Comparison of ENCODE assay signal across 4 worm cellular contexts in genomic region chrII:8128273-8129039, ce11.
A peak's percentile ranks its signal among the peaks of the same experiment; 100 is the strongest.
TF ChIP-seq lines count a peak whose summit lies in the region.

No protein-coding gene starts in this region.

TF ChIP-seq in whole organism, L2 larva, 48 proteins besides CTCF, POLR2A, EP300 and RAD21 (continues in another document):
- TF ChIP-seq zag-1 (tag; optimal IDR thresholded peaks at IDR 0.05; lab: Kevin White, UChicago) (no peak), blmp-1 (tag; optimal IDR thresholded peaks at IDR 0.05; lab: Kevin White, UChicago; ENCODE audit: insufficient read depth) (peak; percentile 6), ceh-82 (tag; optimal IDR thresholded peaks at IDR 0.05; lab: Kevin White, UChicago) (no peak), F13H6.1 (tag; optimal IDR thresholded peaks at IDR 0.05; lab: Kevin White, UChicago) (peak; percentile 64), mab-5 (tag; optimal IDR thresholded peaks at IDR 0.05; lab: Kevin White, UChicago) (no peak), nhr-25 (tag; optimal IDR thresholded peaks at IDR 0.05; lab: Kevin White, UChicago) (peak; percentile 92), aly-2 (tag; optimal IDR thresholded peaks at IDR 0.05; lab: Kevin White, UChicago) (no peak), nhr-6 (tag; optimal IDR thresholded peaks at IDR 0.05; lab: Kevin White, UChicago) (peak; percentile 84), dmd-4 (tag; optimal IDR thresholded peaks at IDR 0.05; lab: Kevin White, UChicago) (no peak), ztf-4 (tag; optimal IDR thresholded peaks at IDR 0.05; lab: Kevin White, UChicago) (peak; percentile 45), lin-11 (tag; optimal IDR thresholded peaks at IDR 0.05; lab: Kevin White, UChicago) (no peak), nhr-11 (tag; optimal IDR thresholded peaks at IDR 0.05; lab: Kevin White, UChicago) (no peak), egl-27 (tag; optimal IDR thresholded peaks at IDR 0.05; lab: Kevin White, UChicago) (peak; percentile 20), gmeb-1 (tag; optimal IDR thresholded peaks at IDR 0.05; lab: Kevin White, UChicago) (peak; percentile 26), R02D3.7 (tag; optimal IDR thresholded peaks at IDR 0.05; lab: Kevin White, UChicago) (no peak), lin-39 (tag; optimal IDR thresholded peaks at IDR 0.05; lab: Kevin White, UChicago) (no peak), peb-1 (tag; optimal IDR thresholded peaks at IDR 0.05; lab: Kevin White, UChicago) (no peak), mdl-1 (tag; optimal IDR thresholded peaks at IDR 0.05; lab: Kevin White, UChicago) (no peak), nhr-129 (tag; optimal IDR thresholded peaks at IDR 0.05; lab: Kevin White, UChicago) (peak; percentile 99), ZK546.5 (tag; optimal IDR thresholded peaks at IDR 0.05; lab: Kevin White, UChicago) (no peak), ceh-16 (tag; optimal IDR thresholded peaks at IDR 0.05; lab: Kevin White, UChicago) (peak; percentile 58), mbf-1 (tag; optimal IDR thresholded peaks at IDR 0.05; lab: Kevin White, UChicago) (no peak), elt-1 (tag; optimal IDR thresholded peaks at IDR 0.05; lab: Kevin White, UChicago) (no peak), crh-2 (tag; optimal IDR thresholded peaks at IDR 0.05; lab: Kevin White, UChicago) (peak; percentile 81)

TF ChIP-seq in whole organism, L4 larva, 104 proteins besides CTCF, POLR2A, EP300 and RAD21 (continues in another document):
- TF ChIP-seq mdl-1 (tag; optimal IDR thresholded peaks at IDR 0.05; lab: Kevin White, UChicago) (peak in 1 of 2 experiments; percentile 63), egl-27 (tag; optimal IDR thresholded peaks at IDR 0.05; lab: Kevin White, UChicago) (no peak), ztf-7 (tag; optimal IDR thresholded peaks at IDR 0.05; lab: Kevin White, UChicago) (no peak), ztf-11 (tag; optimal IDR thresholded peaks at IDR 0.05; lab: Kevin White, UChicago) (no peak), dve-1 (tag; optimal IDR thresholded peaks at IDR 0.05; lab: Kevin White, UChicago; ENCODE audit: insufficient read depth) (peak; percentile 65), lsy-2 (tag; optimal IDR thresholded peaks at IDR 0.05; lab: Kevin White, UChicago) (peak; percentile 34 to 61), mes-2 (tag; optimal IDR thresholded peaks at IDR 0.05; lab: Kevin White, UChicago; ENCODE audit: poor library complexity, severe bottlenecking) (peak; percentile 66), nhr-77 (tag; optimal IDR thresholded peaks at IDR 0.05; lab: Kevin White, UChicago) (peak; percentile 4), hlh-30 (tag; optimal IDR thresholded peaks at IDR 0.05; lab: Kevin White, UChicago; ENCODE audit: insufficient read depth) (peak; percentile 93), ceh-28 (tag; optimal IDR thresholded peaks at IDR 0.05; lab: Kevin White, UChicago) (no peak), dmd-6 (GFP tag; IDR thresholded peaks at IDR 0.05; lab: Robert Waterston, UW) (peak; percentile 69), lin-13 (GFP tag; optimal IDR thresholded peaks at IDR 0.05; lab: Kevin White, UChicago) (peak; percentile 0), lin-1 (GFP tag; IDR thresholded peaks at IDR 0.05; lab: Robert Waterston, UW) (0 out of 2 replicates have a peak, but pooled peaks have one; percentile 33), egl-43 (GFP tag; IDR thresholded peaks at IDR 0.05; lab: Robert Waterston, UW) (peak; percentile 72), dmd-8 (GFP tag; IDR thresholded peaks at IDR 0.05; lab: Robert Waterston, UW) (0 out of 2 replicates have a peak, but pooled peaks have one; percentile 48), lim-7 (GFP tag; IDR thresholded peaks at IDR 0.05; lab: Robert Waterston, UW) (no peak), php-3 (GFP tag; IDR thresholded peaks at IDR 0.05; lab: Robert Waterston, UW) (0 out of 2 replicates have a peak, but pooled peaks have one; percentile 12), lin-38 (GFP tag; IDR thresholded peaks at IDR 0.05; lab: Robert Waterston, UW) (peak; percentile 13; the same call in 1 of the 2 replicates), ctbp-1 (GFP tag; IDR thresholded peaks at IDR 0.05; lab: Robert Waterston, UW) (peak; percentile 64), rbr-2 (tag; optimal IDR thresholded peaks at IDR 0.05; lab: Kevin White, UChicago) (peak; percentile 55), hlh-11 (tag; optimal IDR thresholded peaks at IDR 0.05; lab: Kevin White, UChicago) (peak; percentile 72), F37D6.2 (tag; optimal IDR thresholded peaks at IDR 0.05; lab: Kevin White, UChicago) (peak; percentile 8)

TF ChIP-seq in whole organism, late embryonic, 69 proteins besides CTCF, POLR2A, EP300 and RAD21 (continues in another document):
- no peak for TF ChIP-seq ceh-19 (GFP tag; optimal IDR thresholded peaks at IDR 0.05; lab: Kevin White, UChicago)
- TF ChIP-seq pqm-1 (tag; optimal IDR thresholded peaks at IDR 0.05; lab: Kevin White, UChicago) = peak; percentile 38
- peak; percentile 72 for TF ChIP-seq sdc-2 (tag; optimal IDR thresholded peaks at IDR 0.05; lab: Kevin White, UChicago)
- peak; percentile 43 for TF ChIP-seq mec-3 (tag; optimal IDR thresholded peaks at IDR 0.05; lab: Kevin White, UChicago; ENCODE audit: borderline replicate concordance)
- no peak for TF ChIP-seq K02D7.2 (tag; optimal IDR thresholded peaks at IDR 0.05; lab: Kevin White, UChicago)
- TF ChIP-seq K09A11.1 (tag; optimal IDR thresholded peaks at IDR 0.05; lab: Kevin White, UChicago; ENCODE audit: insufficient read depth) = no peak
- no peak for TF ChIP-seq npax-4 (tag; optimal IDR thresholded peaks at IDR 0.05; lab: Kevin White, UChicago)
- TF ChIP-seq hlh-6 (tag; optimal IDR thresholded peaks at IDR 0.05; lab: Kevin White, UChicago) = peak; percentile 72
- TF ChIP-seq ceh-34 (tag; optimal IDR thresholded peaks at IDR 0.05; lab: Kevin White, UChicago) = peak; percentile 63
- peak; percentile 70 for TF ChIP-seq syd-9 (tag; optimal IDR thresholded peaks at IDR 0.05; lab: Kevin White, UChicago)
- peak; percentile 45 for TF ChIP-seq ref-2 (tag; optimal IDR thresholded peaks at IDR 0.05; lab: Kevin White, UChicago)
- TF ChIP-seq ztf-16 (tag; optimal IDR thresholded peaks at IDR 0.05; lab: Kevin White, UChicago) = no peak
- peak; percentile 10 for TF ChIP-seq hlh-30 (tag; optimal IDR thresholded peaks at IDR 0.05; lab: Kevin White, UChicago; ENCODE audit: insufficient read depth)
- TF ChIP-seq nhr-11 (tag; optimal IDR thresholded peaks at IDR 0.05; lab: Kevin White, UChicago) = no peak
- TF ChIP-seq ceh-45 (GFP tag; IDR thresholded peaks at IDR 0.05; lab: Robert Waterston, UW) = peak; percentile 49; the same call in 1 of the 2 replicates
- TF ChIP-seq hlh-15 (tag; optimal IDR thresholded peaks at IDR 0.05; lab: Kevin White, UChicago) = no peak
- no peak for TF ChIP-seq pha-4 (tag; optimal IDR thresholded peaks at IDR 0.05; lab: Kevin White, UChicago)
- TF ChIP-seq unc-55 (GFP tag; optimal IDR thresholded peaks at IDR 0.05; lab: Kevin White, UChicago) = no peak
- TF ChIP-seq pros-1 (tag; optimal IDR thresholded peaks at IDR 0.05; lab: Kevin White, UChicago) = peak; percentile 52
- no peak for TF ChIP-seq ceh-22 (tag; optimal IDR thresholded peaks at IDR 0.05; lab: Kevin White, UChicago)
- no peak for TF ChIP-seq elt-2 (tag; optimal IDR thresholded peaks at IDR 0.05; lab: Kevin White, UChicago)
- TF ChIP-seq dve-1 (tag; optimal IDR thresholded peaks at IDR 0.05; lab: Kevin White, UChicago) = no peak
- no peak for TF ChIP-seq fax-1 (tag; optimal IDR thresholded peaks at IDR 0.05; lab: Kevin White, UChicago)
- peak; percentile 31 for TF ChIP-seq C08G9.2 (tag; optimal IDR thresholded peaks at IDR 0.05; lab: Kevin White, UChicago)
- peak; percentile 39 for TF ChIP-seq nhr-232 (tag; optimal IDR thresholded peaks at IDR 0.05; lab: Kevin White, UChicago)
- TF ChIP-seq ceh-14 (tag; optimal IDR thresholded peaks at IDR 0.05; lab: Kevin White, UChicago) = peak; percentile 30

TF ChIP-seq in whole organism, mixed stage, embryonic, 35 proteins besides CTCF, POLR2A, EP300 and RAD21:
- TF ChIP-seq elt-3 (tag; optimal IDR thresholded peaks at IDR 0.05; lab: Kevin White, UChicago) (no peak), lsy-2 (tag; optimal IDR thresholded peaks at IDR 0.05; lab: Kevin White, UChicago) (peak; percentile 17), cnd-1 (tag; optimal IDR thresholded peaks at IDR 0.05; lab: Kevin White, UChicago) (peak; percentile 16), blmp-1 (tag; optimal IDR thresholded peaks at IDR 0.05; lab: Kevin White, UChicago) (no peak), sem-2 (GFP tag; optimal IDR thresholded peaks at IDR 0.05; lab: Kevin White, UChicago) (peak; percentile 34), sptf-1 (tag; optimal IDR thresholded peaks at IDR 0.05; lab: Kevin White, UChicago) (peak; percentile 71), ham-2 (GFP tag; optimal IDR thresholded peaks at IDR 0.05; lab: Kevin White, UChicago) (peak; percentile 66), ceh-43 (GFP tag; optimal IDR thresholded peaks at IDR 0.05; lab: Kevin White, UChicago) (no peak), mab-5 (tag; optimal IDR thresholded peaks at IDR 0.05; lab: Kevin White, UChicago) (no peak), mls-2 (tag; optimal IDR thresholded peaks at IDR 0.05; lab: Kevin White, UChicago) (peak; percentile 66), unc-39 (tag; optimal IDR thresholded peaks at IDR 0.05; lab: Kevin White, UChicago) (no peak), ceh-39 (tag; optimal IDR thresholded peaks at IDR 0.05; lab: Kevin White, UChicago) (no peak), pha-4 (tag; optimal IDR thresholded peaks at IDR 0.05; lab: Kevin White, UChicago) (no peak), unc-62 (GFP tag; optimal IDR thresholded peaks at IDR 0.05; lab: Kevin White, UChicago) (no peak), tbx-8 (GFP tag; optimal IDR thresholded peaks at IDR 0.05; lab: Kevin White, UChicago) (peak; percentile 22), ztf-11 (tag; optimal IDR thresholded peaks at IDR 0.05; lab: Kevin White, UChicago) (no peak), lin-32 (GFP tag; optimal IDR thresholded peaks at IDR 0.05; lab: Kevin White, UChicago) (peak; percentile 9), zip-8 (tag; optimal IDR thresholded peaks at IDR 0.05; lab: Kevin White, UChicago) (no peak), mep-1 (tag; optimal IDR thresholded peaks at IDR 0.05; lab: Kevin White, UChicago) (peak; percentile 61), unc-120 (tag; optimal IDR thresholded peaks at IDR 0.05; lab: Kevin White, UChicago; ENCODE audit: poor library complexity, severe bottlenecking) (peak; percentile 89), hlh-1 (tag; optimal IDR thresholded peaks at IDR 0.05; lab: Kevin White, UChicago) (peak; percentile 22), drap-1 (GFP tag; optimal IDR thresholded peaks at IDR 0.05; lab: Kevin White, UChicago) (peak; percentile 51), M03D4.4 (tag; optimal IDR thresholded peaks at IDR 0.05; lab: Kevin White, UChicago) (peak; percentile 46), nhr-76 (tag; optimal IDR thresholded peaks at IDR 0.05; lab: Kevin White, UChicago) (no peak)
